Worm (Caenorhabditis elegans): ENCODE data around the gene dis-3.

- TF ChIP-seq unc-130 (tag; optimal IDR thresholded peaks at IDR 0.05) (no peak), blmp-1 (tag; optimal IDR thresholded peaks at IDR 0.05) (no peak), aly-2 (tag; optimal IDR thresholded peaks at IDR 0.05) (no peak), hpl-2 (GFP tag; optimal IDR thresholded peaks at IDR 0.05) (no peak), rnt-1 (tag; optimal IDR thresholded peaks at IDR 0.05) (no peak), lin-14 (GFP tag; optimal IDR thresholded peaks at IDR 0.05) (no peak), dpl-1 (GFP tag; optimal IDR thresholded peaks at IDR 0.05) (no peak), C34B4.2 (tag; optimal IDR thresholded peaks at IDR 0.05) (no peak), ztf-11 (tag; optimal IDR thresholded peaks at IDR 0.05) (no peak), nhr-90 (tag; optimal IDR thresholded peaks at IDR 0.05; ENCODE audit: poor library complexity) (no peak), lin-15B (tag; optimal IDR thresholded peaks at IDR 0.05) (no peak), mdl-1 (tag; optimal IDR thresholded peaks at IDR 0.05) (no peak), ama-1 (optimal IDR thresholded peaks at IDR 0.05) (no peak), skn-1 (tag; optimal IDR thresholded peaks at IDR 0.05) (no peak)
Observed at ce11 chrIV:10075034-10075510, 21.9 kb upstream of the dis-3 start, which contains the start of the genes ttbk-4 and W01B6.4.
